Fruit fly (Drosophila melanogaster) whole organism, prepupa: ENCODE measurements around the gene M6.

Experiments used
- CG10669 ChIP-seq: fragments of 200-800 bp; sonication (Bioruptor generic); optimal IDR thresholded peaks from 3 replicates; lab custom pipeline; 2018; ENCODE audit warnings: missing biosample characterization, mild to moderate bottlenecking, missing genetic modification characterization, moderate library complexity
- CG11294 ChIP-seq: fragments of 200-800 bp; sonication (Bioruptor generic); IDR thresholded peaks from 2 replicates; pipeline ENCODE4 v1.3.6; 2022; ENCODE audit warnings: missing biosample characterization, missing genetic modification characterization
- CG11762 ChIP-seq: fragments of 200-800 bp; sonication (Bioruptor generic); optimal IDR thresholded peaks from 3 replicates; lab custom pipeline; 2016; ENCODE audit warnings: missing biosample characterization, missing genetic modification characterization; ENCODE audit not compliant: insufficient read depth
- CG15336 ChIP-seq: fragments of 200-800 bp; sonication (Bioruptor generic); IDR thresholded peaks from 2 replicates; pipeline ENCODE4 v1.3.6; 2022; ENCODE audit warnings: missing biosample characterization, missing genetic modification characterization
- CG1621 ChIP-seq: fragments of 200-800 bp; sonication (Bioruptor generic); optimal IDR thresholded peaks from 3 replicates; lab custom pipeline; 2018; ENCODE audit warnings: missing biosample characterization, mild to moderate bottlenecking, missing genetic modification characterization
- CG16779 ChIP-seq: fragments of 200-800 bp; sonication (Bioruptor generic); optimal IDR thresholded peaks from 3 replicates; lab custom pipeline; 2017; ENCODE audit warnings: missing biosample characterization, mild to moderate bottlenecking, missing genetic modification characterization
- CG31627 ChIP-seq: fragments of 200-800 bp; sonication (Bioruptor generic); optimal IDR thresholded peaks from 3 replicates; lab custom pipeline; 2016; ENCODE audit warnings: missing biosample characterization, missing genetic modification characterization
- CG32006 ChIP-seq: fragments of 200-800 bp; sonication (Bioruptor generic); optimal IDR thresholded peaks from 3 replicates; lab custom pipeline; 2017; ENCODE audit warnings: missing biosample characterization, mild to moderate bottlenecking, missing genetic modification characterization
- CG34406 ChIP-seq: fragments of 200-800 bp; sonication (Bioruptor generic); optimal IDR thresholded peaks from 3 replicates; lab custom pipeline; 2016; ENCODE audit warnings: missing biosample characterization, missing genetic modification characterization
- CG3919 ChIP-seq: fragments of 200-800 bp; sonication (Bioruptor generic); optimal IDR thresholded peaks from 3 replicates; lab custom pipeline; 2016; ENCODE audit warnings: missing biosample characterization, missing genetic modification characterization
- CG4318 ChIP-seq: fragments of 200-800 bp; sonication (Bioruptor generic); optimal IDR thresholded peaks from 3 replicates; lab custom pipeline; 2017; ENCODE audit warnings: missing biosample characterization, mild to moderate bottlenecking, missing genetic modification characterization
- CG6163 ChIP-seq: fragments of 200-800 bp; sonication (Bioruptor generic); IDR thresholded peaks from 3 replicates; pipeline ENCODE4 v1.3.6; 2022; ENCODE audit warnings: missing biosample characterization, missing genetic modification characterization
- CG6792 ChIP-seq: fragments of 200-800 bp; sonication (Bioruptor generic); optimal IDR thresholded peaks from 3 replicates; lab custom pipeline; 2016; ENCODE audit warnings: missing biosample characterization, missing genetic modification characterization
- CG6808 ChIP-seq: fragments of 200-800 bp; sonication (Bioruptor generic); optimal IDR thresholded peaks from 3 replicates; lab custom pipeline; 2017; ENCODE audit warnings: missing biosample characterization, missing genetic modification characterization, mild to moderate bottlenecking, moderate library complexity, missing genetic modification reagents
- CG6854 ChIP-seq: fragments of 200-800 bp; sonication (Bioruptor generic); optimal IDR thresholded peaks from 2 replicates; lab custom pipeline; 2017; ENCODE audit warnings: missing biosample characterization, mild to moderate bottlenecking, missing genetic modification characterization
- CG7368 ChIP-seq: fragments of 200-800 bp; sonication (Bioruptor generic); optimal IDR thresholded peaks from 3 replicates; lab custom pipeline; 2016; ENCODE audit warnings: missing biosample characterization, missing genetic modification characterization
- CG8119 ChIP-seq: fragments of 200-800 bp; sonication (Bioruptor generic); IDR thresholded peaks from 3 replicates; pipeline ENCODE4 v1.3.6; 2022; ENCODE audit warnings: missing biosample characterization, missing genetic modification characterization
- CG8319 ChIP-seq: fragments of 200-800 bp; sonication (Bioruptor generic); optimal IDR thresholded peaks from 3 replicates; lab custom pipeline; 2016; ENCODE audit warnings: missing biosample characterization, missing genetic modification characterization
- CG8632 ChIP-seq: fragments of 200-800 bp; sonication (Bioruptor generic); optimal IDR thresholded peaks from 3 replicates; lab custom pipeline; 2016; ENCODE audit warnings: missing biosample characterization, missing genetic modification characterization
- Eip78C ChIP-seq: fragments of 200-800 bp; sonication (Bioruptor generic); peaks from one replicate; lab custom pipeline; 2016; ENCODE audit warnings: missing biosample characterization, missing genetic modification characterization
- Eip93F ChIP-seq: fragments of 200-800 bp; sonication (Bioruptor generic); optimal IDR thresholded peaks from 2 replicates; lab custom pipeline; 2016; ENCODE audit warnings: missing biosample characterization, mild to moderate bottlenecking, missing genetic modification characterization
- Ets21C ChIP-seq: fragments of 200-800 bp; sonication (Bioruptor generic); optimal IDR thresholded peaks from 3 replicates; lab custom pipeline; 2016; ENCODE audit warnings: missing biosample characterization, missing genetic modification characterization
- Ets96B ChIP-seq: fragments of 200-800 bp; optimal IDR thresholded peaks from 2 replicates; lab custom pipeline; 2019; ENCODE audit warnings: missing biosample characterization, mild to moderate bottlenecking, missing genetic modification characterization, moderate library complexity
- Gug ChIP-seq: fragments of 200-800 bp; sonication (Bioruptor generic); IDR thresholded peaks from 2 replicates; pipeline ENCODE4 v1.3.6; 2022; ENCODE audit warnings: missing biosample characterization, missing genetic modification characterization
- Hr39 ChIP-seq: fragments of 200-800 bp; sonication (Bioruptor generic); optimal IDR thresholded peaks from 2 replicates; lab custom pipeline; 2016; ENCODE audit warnings: missing biosample characterization, missing genetic modification characterization
- Hr4 ChIP-seq: fragments of 200-800 bp; sonication (Bioruptor generic); optimal IDR thresholded peaks from 3 replicates; lab custom pipeline; 2016; ENCODE audit warnings: missing biosample characterization, missing genetic modification characterization
- Lpt ChIP-seq: fragments of 200-800 bp; sonication (Bioruptor generic); optimal IDR thresholded peaks from 3 replicates; lab custom pipeline; 2016; ENCODE audit warnings: missing biosample characterization, missing genetic modification characterization
- Met ChIP-seq: fragments of 200-800 bp; sonication (Bioruptor generic); optimal IDR thresholded peaks from 3 replicates; lab custom pipeline; 2016; ENCODE audit warnings: missing biosample characterization, missing genetic modification characterization
- OdsH ChIP-seq: fragments of 200-800 bp; sonication (Bioruptor generic); optimal IDR thresholded peaks from 3 replicates; lab custom pipeline; 2016; ENCODE audit warnings: missing biosample characterization, missing genetic modification characterization
- Smox ChIP-seq: fragments of 200-800 bp; sonication (Bioruptor generic); optimal IDR thresholded peaks from 3 replicates; lab custom pipeline; 2016; ENCODE audit warnings: missing biosample characterization, missing genetic modification characterization
- Sox102F ChIP-seq: fragments of 200-800 bp; sonication (Bioruptor generic); optimal IDR thresholded peaks from 2 replicates; lab custom pipeline; 2016; ENCODE audit warnings: missing biosample characterization, mild to moderate bottlenecking, missing genetic modification characterization
- Sox14 ChIP-seq: fragments of 200-800 bp; sonication (Bioruptor generic); optimal IDR thresholded peaks from 3 replicates; lab custom pipeline; 2016; ENCODE audit warnings: missing biosample characterization, missing genetic modification characterization
- achi ChIP-seq: fragments of 200-800 bp; sonication (Bioruptor generic); optimal IDR thresholded peaks from 3 replicates; lab custom pipeline; 2016; ENCODE audit warnings: missing biosample characterization, missing genetic modification characterization
- acj6 ChIP-seq: fragments of 200-800 bp; sonication (Bioruptor generic); optimal IDR thresholded peaks from 3 replicates; lab custom pipeline; 2016; ENCODE audit warnings: missing biosample characterization, missing genetic modification characterization
- cyc ChIP-seq: fragments of 200-800 bp; sonication (Bioruptor generic); optimal IDR thresholded peaks from 3 replicates; lab custom pipeline; 2016; ENCODE audit warnings: missing biosample characterization, missing genetic modification characterization
- dac ChIP-seq: fragments of 200-800 bp; sonication (Bioruptor generic); optimal IDR thresholded peaks from 2 replicates; lab custom pipeline; 2017; ENCODE audit warnings: missing biosample characterization, mild to moderate bottlenecking, missing genetic modification characterization
- dsx ChIP-seq: fragments of 200-800 bp; optimal IDR thresholded peaks from 3 replicates; lab custom pipeline; 2019; ENCODE audit warnings: missing biosample characterization, mild to moderate bottlenecking, missing genetic modification characterization, moderate library complexity; ENCODE audit not compliant: poor library complexity, severe bottlenecking
- eg ChIP-seq: fragments of 200-800 bp; sonication (Bioruptor generic); IDR thresholded peaks from 3 replicates; pipeline ENCODE4 v1.3.6; 2022; ENCODE audit warnings: missing biosample characterization, missing genetic modification characterization
- fd59A ChIP-seq: fragments of 200-800 bp; sonication (Bioruptor generic); optimal IDR thresholded peaks from 2 replicates; lab custom pipeline; 2017; ENCODE audit warnings: missing biosample characterization, mild to moderate bottlenecking, missing genetic modification characterization, missing genetic modification reagents
- fkh ChIP-seq: fragments of 200-800 bp; sonication (Bioruptor generic); optimal IDR thresholded peaks from 3 replicates; lab custom pipeline; 2017; ENCODE audit warnings: missing biosample characterization, mild to moderate bottlenecking, missing genetic modification characterization, moderate library complexity
- lz ChIP-seq: fragments of 200-800 bp; sonication (Bioruptor generic); optimal IDR thresholded peaks from 3 replicates; lab custom pipeline; 2016; ENCODE audit warnings: missing biosample characterization, missing genetic modification characterization
- salr ChIP-seq, 2 experiments: fragments of 200-800 bp; sonication (Bioruptor generic); optimal IDR thresholded peaks; 3 replicates each; lab custom pipeline; 2016 to 2018; ENCODE audit warnings: missing biosample characterization in 2 of 2, missing genetic modification characterization in 2 of 2, mild to moderate bottlenecking in 1 of 2
- spab ChIP-seq: fragments of 200-800 bp; sonication (Bioruptor generic); optimal IDR thresholded peaks from 2 replicates; lab custom pipeline; 2017; ENCODE audit warnings: missing biosample characterization, mild to moderate bottlenecking, missing genetic modification characterization, missing genetic modification reagents
- ss ChIP-seq, 2 experiments: fragments of 200-800 bp; sonication (Bioruptor generic); optimal IDR thresholded peaks; 2 replicates in 1 of 2; 3 replicates in 1 of 2; lab custom pipeline; 2017 to 2018; ENCODE audit warnings: mild to moderate bottlenecking in 2 of 2, missing biosample characterization in 2 of 2, missing genetic modification characterization in 2 of 2, moderate library complexity in 1 of 2
- topi ChIP-seq: fragments of 200-800 bp; sonication (Bioruptor generic); optimal IDR thresholded peaks from 3 replicates; lab custom pipeline; 2016; ENCODE audit warnings: missing biosample characterization, missing genetic modification characterization
- vri ChIP-seq: fragments of 200-800 bp; sonication (Bioruptor generic); optimal IDR thresholded peaks from 3 replicates; lab custom pipeline; 2016; ENCODE audit warnings: missing biosample characterization, mild to moderate bottlenecking, missing genetic modification characterization

M6 gene

dm6 chr3L:21515823-21516715, 8.4 kb downstream of the M6 start, which contains the start of the genes SAK and Cdk12 (continued):
- TF ChIP-seq Eip93F (GFP tag; lab: Kevin White, UChicago) = peak; percentile 71
- TF ChIP-seq acj6 (GFP tag; lab: Kevin White, UChicago) = peak; percentile 86
- TF ChIP-seq lz (GFP tag; lab: Kevin White, UChicago) = peak; percentile 67
- TF ChIP-seq cyc (GFP tag; lab: Kevin White, UChicago) = peak; percentile 78
- peak; percentile 89 for TF ChIP-seq CG32006
- TF ChIP-seq CG8119 (GFP tag; lab: Robert Waterston, UW) = peak; percentile 79
- peak; percentile 66 for TF ChIP-seq dac
- peak; percentile 63 for TF ChIP-seq fd59A
- peak; percentile 71 for TF ChIP-seq CG6792 (GFP tag; lab: Kevin White, UChicago)
- TF ChIP-seq Lpt (GFP tag; lab: Kevin White, UChicago) = peak; percentile 77
- TF ChIP-seq Hr39 (GFP tag; lab: Kevin White, UChicago) = peak; percentile 74
- peak; percentile 72 for TF ChIP-seq CG31627 (GFP tag; lab: Kevin White, UChicago)
- peak; percentile 59 for TF ChIP-seq CG6854
- peak; percentile 67 for TF ChIP-seq spab (GFP tag; lab: Kevin White, UChicago)
- peak; percentile 81 for TF ChIP-seq CG8632
- TF ChIP-seq Gug (GFP tag; lab: Robert Waterston, UW) = peak; percentile 64
- peak; percentile 78 for TF ChIP-seq CG4318
- peak; percentile 75 for TF ChIP-seq CG15336
- TF ChIP-seq CG34406 (GFP tag; lab: Kevin White, UChicago) = peak; percentile 86
- no peak for TF ChIP-seq CG16779 (tag; lab: Kevin White, UChicago)
- TF ChIP-seq achi (GFP tag; lab: Kevin White, UChicago) = peak; percentile 83
- peak; percentile 66 for TF ChIP-seq topi

dm6 chr3L:21516716-21517266, 9.1 kb downstream of the M6 start:
- TF ChIP-seq CG3919 (GFP tag; lab: Kevin White, UChicago) = peak; percentile 32
- TF ChIP-seq Hr39 (GFP tag; lab: Kevin White, UChicago) = peak; percentile 54
- peak; percentile 49 for TF ChIP-seq OdsH
- peak; percentile 18 for TF ChIP-seq CG8319 (GFP tag; lab: Kevin White, UChicago)
- peak; percentile 31 for TF ChIP-seq acj6 (GFP tag; lab: Kevin White, UChicago)
- peak; percentile 56 for TF ChIP-seq Sox102F
- peak; percentile 5 for TF ChIP-seq CG10669 (GFP tag; lab: Kevin White, UChicago)
- peak; percentile 46 for TF ChIP-seq Met (GFP tag; lab: Kevin White, UChicago)
- peak; percentile 52 for TF ChIP-seq topi
- TF ChIP-seq CG6808 = peak; percentile 7
- TF ChIP-seq CG1621 (tag; lab: Kevin White, UChicago) = no peak
- TF ChIP-seq CG11294 (GFP tag; lab: Robert Waterston, UW) = no peak
- TF ChIP-seq lz (GFP tag; lab: Kevin White, UChicago) = peak; percentile 40
- peak; percentile 8 for TF ChIP-seq Ets96B (tag; lab: Kevin White, UChicago)
- TF ChIP-seq CG6792 (GFP tag; lab: Kevin White, UChicago) = peak; percentile 57
- TF ChIP-seq CG7368 (GFP tag; lab: Kevin White, UChicago) = peak; percentile 36
- no peak for TF ChIP-seq vri (GFP tag; lab: Kevin White, UChicago)
- TF ChIP-seq CG11762 (GFP tag; lab: Kevin White, UChicago) = peak; percentile 50
- peak; percentile 60 for TF ChIP-seq Hr4
- TF ChIP-seq Eip78C = peak; percentile 48
- no peak for TF ChIP-seq CG16779 (tag; lab: Kevin White, UChicago)
- no peak for TF ChIP-seq salr (GFP tag; optimal IDR thresholded peaks at IDR 0.05; lab: Kevin White, UChicago)
- TF ChIP-seq CG6163 (GFP tag; lab: Robert Waterston, UW) = no peak
- peak; percentile 6 for TF ChIP-seq fkh
- TF ChIP-seq ss (GFP tag; optimal IDR thresholded peaks at IDR 0.05; lab: Kevin White, UChicago) = peak in 1 of 2 experiments; percentile 43
- peak; percentile 12 for TF ChIP-seq Ets21C (GFP tag; lab: Kevin White, UChicago)
- TF ChIP-seq achi (GFP tag; lab: Kevin White, UChicago) = peak; percentile 73
- TF ChIP-seq CG31627 (GFP tag; lab: Kevin White, UChicago) = peak; percentile 42
- TF ChIP-seq eg = no peak
- no peak for TF ChIP-seq CG6854
- peak; percentile 39 for TF ChIP-seq cyc (GFP tag; lab: Kevin White, UChicago)
- peak; percentile 23 for TF ChIP-seq dsx (GFP tag; lab: Kevin White, UChicago)
- no peak for TF ChIP-seq CG34406 (GFP tag; lab: Kevin White, UChicago)
- peak; percentile 50 for TF ChIP-seq Smox (GFP tag; lab: Kevin White, UChicago)
- peak; percentile 55 for TF ChIP-seq Sox14 (GFP tag; lab: Kevin White, UChicago)
